Fruit fly (Drosophila melanogaster): ENCODE measurements around the gene cmet.
A peak's percentile ranks its signal among the peaks of the same experiment; 100 is the strongest.

cmet gene

dm6 chr2L:11247730-11248129, 21.1 kb downstream of the cmet start:
- TF ChIP-seq noc (tag; optimal IDR thresholded peaks at IDR 0.05), result no peak

dm6 chr2L:11243912-11244311, 24.9 kb downstream of the cmet start:
- no peak for TF ChIP-seq noc (tag; optimal IDR thresholded peaks at IDR 0.05)

- no peak for TF ChIP-seq noc (tag; optimal IDR thresholded peaks at IDR 0.05)
These were observed 32.4 kb downstream of the cmet start for dm6 chr2L:11236364-11236763.

- TF ChIP-seq noc (tag; optimal IDR thresholded peaks at IDR 0.05), result no peak
These were observed 33.3 kb downstream of the cmet start for dm6 chr2L:11235534-11235933.

- TF ChIP-seq noc (tag; optimal IDR thresholded peaks at IDR 0.05), result no peak
These were observed 39.8 kb downstream of the cmet start for dm6 chr2L:11228909-11229574.

dm6 chr2L:11228039-11228438, 40.8 kb downstream of the cmet start:
- no peak for TF ChIP-seq noc (tag; optimal IDR thresholded peaks at IDR 0.05)

dm6 chr2L:11227258-11227657, 41.5 kb downstream of the cmet start:
- no peak for TF ChIP-seq noc (tag; optimal IDR thresholded peaks at IDR 0.05)

dm6 chr2L:11226035-11226434, 42.8 kb downstream of the cmet start:
- no peak for TF ChIP-seq noc (tag; optimal IDR thresholded peaks at IDR 0.05)

- TF ChIP-seq noc (tag; optimal IDR thresholded peaks at IDR 0.05), result no peak
These were observed 44.4 kb downstream of the cmet start for dm6 chr2L:11224443-11224842.

dm6 chr2L:11222079-11222478, 46.7 kb downstream of the cmet start:
- no peak for TF ChIP-seq noc (tag; optimal IDR thresholded peaks at IDR 0.05)

dm6 chr2L:11221296-11221698, 47.5 kb downstream of the cmet start:
- TF ChIP-seq noc (tag; optimal IDR thresholded peaks at IDR 0.05), result no peak

dm6 chr2L:11220783-11221182, 48.0 kb downstream of the cmet start:
- no peak for TF ChIP-seq noc (tag; optimal IDR thresholded peaks at IDR 0.05)

- peak; percentile 41 for TF ChIP-seq noc (tag; optimal IDR thresholded peaks at IDR 0.05)
These were observed 49.3 kb downstream of the cmet start for dm6 chr2L:11219446-11220038.

dm6 chr2L:11218918-11219317, 49.9 kb downstream of the cmet start:
- TF ChIP-seq noc (tag; optimal IDR thresholded peaks at IDR 0.05), result no peak

Measured in whole organism, larva.